Worm (Caenorhabditis elegans) whole organism, L1 larva: ENCODE data around the gene T12D8.5.

Experiments
- aly-2 ChIP-seq: fragments of 150-350 bp; optimal IDR thresholded peaks from 2 replicates; lab custom pipeline; 2014; ENCODE audit warnings: missing biosample characterization, missing genetic modification characterization
- blmp-1 ChIP-seq: fragments of 150-350 bp; optimal IDR thresholded peaks from 2 replicates; lab custom pipeline; 2014; ENCODE audit warnings: missing biosample characterization, missing genetic modification characterization
- efl-3 ChIP-seq: fragments of 200-800 bp; sonication (Bioruptor generic); optimal IDR thresholded peaks from 2 replicates; lab custom pipeline; 2018; ENCODE audit warnings: mild to moderate bottlenecking, missing genetic modification characterization, missing compliant biosample characterization
- hlh-17 ChIP-seq: fragments of 200-800 bp; sonication (Bioruptor generic); optimal IDR thresholded peaks from 2 replicates; lab custom pipeline; 2018; ENCODE audit warnings: missing genetic modification characterization, mild to moderate bottlenecking, missing compliant biosample characterization, moderate library complexity, borderline replicate concordance
- mef-2 ChIP-seq: fragments of 150-350 bp; optimal IDR thresholded peaks from 2 replicates; lab custom pipeline; 2014; ENCODE audit warnings: missing biosample characterization, missing genetic modification characterization
- nhr-237 ChIP-seq: fragments of 150-350 bp; optimal IDR thresholded peaks from 2 replicates; lab custom pipeline; 2014; ENCODE audit warnings: missing biosample characterization, missing genetic modification characterization
- pqm-1 ChIP-seq: sonication (generic microtip); optimal IDR thresholded peaks from 3 replicates; lab custom pipeline; 2017; ENCODE audit warnings: missing biosample characterization, missing genetic modification characterization
- rnt-1 ChIP-seq: sonication (generic microtip); optimal IDR thresholded peaks from 2 replicates; lab custom pipeline; 2016; ENCODE audit warnings: mild to moderate bottlenecking, missing genetic modification characterization, moderate library complexity, missing compliant biosample characterization
- tbx-2 ChIP-seq: sonication (generic microtip); optimal IDR thresholded peaks from 2 replicates; lab custom pipeline; 2016; ENCODE audit warnings: missing genetic modification characterization, missing compliant biosample characterization
- unc-62 ChIP-seq: fragments of 150-350 bp; optimal IDR thresholded peaks from 2 replicates; lab custom pipeline; 2014; ENCODE audit warnings: missing biosample characterization, missing genetic modification reagents, missing genetic modification characterization

- TF ChIP-seq unc-62 (GFP tag; lab: Kevin White, UChicago) (no peak), nhr-237 (tag; lab: Kevin White, UChicago) (no peak), efl-3 (GFP tag; lab: Kevin White, UChicago) (no peak), blmp-1 (no peak), tbx-2 (tag; lab: Kevin White, UChicago) (no peak), aly-2 (tag; lab: Kevin White, UChicago) (no peak), mef-2 (tag; lab: Kevin White, UChicago) (no peak), pqm-1 (tag; lab: Kevin White, UChicago) (no peak), hlh-17 (GFP tag; lab: Kevin White, UChicago) (no peak), rnt-1 (tag; lab: Kevin White, UChicago) (no peak)
Observed at ce11 chrIII:13657975-13658374, 31.4 kb upstream of the T12D8.5 start.
